Fruit fly (Drosophila melanogaster): ENCODE results near the gene CG10979.

Gene CG10979

dm6 chr3R:5789025-5789953, 5.2 kb upstream of the CG10979 start, which contains the start of the genes Hat1 and Rpn5 (continued):
- TF ChIP-seq CG16813 (GFP tag; IDR thresholded peaks at IDR 0.05; ENCODE audit: partially characterized antibody) (peak; percentile 78), CG4424 (GFP tag; optimal IDR thresholded peaks at IDR 0.05) (peak; percentile 91), CG11085 (GFP tag; IDR thresholded peaks at IDR 0.05) (peak; percentile 46; the same call in 1 of the 2 replicates), gsb (GFP tag; IDR thresholded peaks at IDR 0.05) (no peak), lab (GFP tag; optimal IDR thresholded peaks at IDR 0.05) (peak; percentile 83), CG43689 (GFP tag; IDR thresholded peaks at IDR 0.05) (no peak), nmo (GFP tag; optimal IDR thresholded peaks at IDR 0.05) (peak; percentile 87), CG7839 (tag; optimal IDR thresholded peaks at IDR 0.05) (peak; percentile 69), cato (GFP tag; optimal IDR thresholded peaks at IDR 0.05; ENCODE audit: borderline replicate concordance) (peak; percentile 76), CG10565 (GFP tag; optimal IDR thresholded peaks at IDR 0.05) (peak; percentile 17), CG7556 (GFP tag; optimal IDR thresholded peaks at IDR 0.05) (peak; percentile 85), CkIIα-i1 (GFP tag; IDR thresholded peaks at IDR 0.05) (no peak), CG10366 (GFP tag; IDR thresholded peaks at IDR 0.05) (peak; percentile 47), CG1024 (GFP tag; IDR thresholded peaks at IDR 0.05) (no peak), CG17568 (GFP tag; optimal IDR thresholded peaks at IDR 0.05) (no peak), vfl (GFP tag; optimal IDR thresholded peaks at IDR 0.05) (peak; percentile 75), Lim3 (GFP tag; IDR thresholded peaks at IDR 0.05) (no peak), en (GFP tag; optimal IDR thresholded peaks at IDR 0.05) (peak; percentile 69), sr (GFP tag; IDR thresholded peaks at IDR 0.05) (no peak), nerfin-1 (tag; optimal IDR thresholded peaks at IDR 0.05) (peak; percentile 54), Max (GFP tag; optimal IDR thresholded peaks at IDR 0.05) (peak; percentile 90), az2 (GFP tag; optimal IDR thresholded peaks at IDR 0.05) (peak; percentile 84), inv (GFP tag; IDR thresholded peaks at IDR 0.05; ENCODE audit: partially characterized antibody) (peak; percentile 75), bcd (GFP tag; optimal IDR thresholded peaks at IDR 0.05) (peak; percentile 82), Chrac-16 (GFP tag; optimal IDR thresholded peaks at IDR 0.05) (peak; percentile 80), jumu (GFP tag; optimal IDR thresholded peaks at IDR 0.05) (peak; percentile 87), CG2116 (GFP tag; optimal IDR thresholded peaks at IDR 0.05) (peak; percentile 75), fu2 (GFP tag; optimal IDR thresholded peaks at IDR 0.05) (peak; percentile 93), CG34376 (GFP tag; optimal IDR thresholded peaks at IDR 0.05) (peak; percentile 12), onecut (GFP tag; IDR thresholded peaks at IDR 0.05) (peak; percentile 12; the same call in 1 of the 2 replicates), maf-S (GFP tag; optimal IDR thresholded peaks at IDR 0.05) (peak; percentile 88), ash1 (GFP tag; optimal IDR thresholded peaks at IDR 0.05) (no peak), exex (tag; optimal IDR thresholded peaks at IDR 0.05) (peak; percentile 32), dmrt11E (tag; optimal IDR thresholded peaks at IDR 0.05) (peak; percentile 74), HLH4C (GFP tag; IDR thresholded peaks at IDR 0.05; ENCODE audit: partially characterized antibody) (peak; percentile 64), CG15601 (tag; optimal IDR thresholded peaks at IDR 0.05) (peak; percentile 53), vnd (GFP tag; IDR thresholded peaks at IDR 0.05; ENCODE audit: partially characterized antibody) (peak; percentile 54; the same call in 1 of the 3 replicates), pfk (GFP tag; optimal IDR thresholded peaks at IDR 0.05) (no peak), CG12744 (GFP tag; optimal IDR thresholded peaks at IDR 0.05) (peak; percentile 81), CG2875 (GFP tag; optimal IDR thresholded peaks at IDR 0.05) (peak; percentile 35), zfh2 (GFP tag; optimal IDR thresholded peaks at IDR 0.05) (peak; percentile 96), YL-1 (GFP tag; optimal IDR thresholded peaks at IDR 0.05) (peak; percentile 63), Dip2 (GFP tag; IDR thresholded peaks at IDR 0.05) (no peak), wdn (GFP tag; IDR thresholded peaks at IDR 0.05) (no peak), zfh1 (GFP tag; IDR thresholded peaks at IDR 0.05) (peak; percentile 58; the same call in 2 of the 3 replicates), vvl (GFP tag; IDR thresholded peaks at IDR 0.05) (peak; percentile 59; the same call in 1 of the 2 replicates), CG12219 (GFP tag; optimal IDR thresholded peaks at IDR 0.05) (no peak), CG10147 (GFP tag; optimal IDR thresholded peaks at IDR 0.05) (peak; percentile 78)
